Worm (Caenorhabditis elegans) whole organism, mixed stage, embryonic: ENCODE measurements around the gene C14F11.7.

Experiments used
- M03D4.4 ChIP-seq: sonication (generic microtip); optimal IDR thresholded peaks from 2 replicates; lab custom pipeline; 2017; ENCODE audit warnings: mild to moderate bottlenecking, missing genetic modification characterization, missing compliant biosample characterization
- blmp-1 ChIP-seq: fragments of 150-350 bp; optimal IDR thresholded peaks from 2 replicates; lab custom pipeline; 2014; ENCODE audit warnings: missing biosample characterization, missing genetic modification characterization
- ces-1 ChIP-seq: fragments of 150-350 bp; optimal IDR thresholded peaks from 2 replicates; lab custom pipeline; 2014; ENCODE audit warnings: missing biosample characterization, missing genetic modification reagents, missing genetic modification characterization
- elt-3 ChIP-seq: fragments of 150-350 bp; optimal IDR thresholded peaks from 2 replicates; lab custom pipeline; 2014; ENCODE audit warnings: missing biosample characterization, missing genetic modification characterization
- hlh-1 ChIP-seq: fragments of 150-350 bp; optimal IDR thresholded peaks from 2 replicates; lab custom pipeline; 2014; ENCODE audit warnings: missing biosample characterization, missing genetic modification reagents, missing genetic modification characterization
- mab-5 ChIP-seq: fragments of 150-350 bp; optimal IDR thresholded peaks from 2 replicates; lab custom pipeline; 2014; ENCODE audit warnings: missing biosample characterization, missing genetic modification characterization
- mep-1 ChIP-seq: fragments of 150-350 bp; optimal IDR thresholded peaks from 2 replicates; lab custom pipeline; 2017; ENCODE audit warnings: missing biosample characterization, missing genetic modification reagents, missing genetic modification characterization, inconsistent platforms
- nhr-237 ChIP-seq: fragments of 150-350 bp; optimal IDR thresholded peaks from 2 replicates; lab custom pipeline; 2014; ENCODE audit warnings: missing biosample characterization, missing genetic modification characterization
- nhr-76 ChIP-seq: sonication (generic microtip); optimal IDR thresholded peaks from 2 replicates; lab custom pipeline; 2017; ENCODE audit warnings: missing biosample characterization, missing genetic modification characterization
- unc-39 ChIP-seq: fragments of 150-350 bp; optimal IDR thresholded peaks from 2 replicates; lab custom pipeline; 2014; ENCODE audit warnings: missing biosample characterization, missing genetic modification characterization

ce11 chrX:6159562-6159961, 48.8 kb downstream of the C14F11.7 start:
- TF ChIP-seq nhr-237 (tag; lab: Kevin White, UChicago) (no peak), mab-5 (tag; lab: Kevin White, UChicago) (no peak), hlh-1 (tag; lab: Kevin White, UChicago) (no peak), nhr-76 (no peak), ces-1 (no peak), elt-3 (tag; lab: Kevin White, UChicago) (no peak), blmp-1 (tag; lab: Kevin White, UChicago) (no peak), mep-1 (tag; lab: Kevin White, UChicago) (no peak), unc-39 (tag; lab: Kevin White, UChicago) (no peak), M03D4.4 (no peak)
